Fruit fly (Drosophila melanogaster): ENCODE measurements around the gene CG3823.

dm6 chrX:6287842-6288241, 15.9 kb upstream of the CG3823 start, which contains the start of the genes Top3beta and wuho:
- TF ChIP-seq EcR (GFP tag; optimal IDR thresholded peaks at IDR 0.05): no peak
- no peak for TF ChIP-seq pan (optimal IDR thresholded peaks at IDR 0.05)
- no peak for TF ChIP-seq psq (optimal IDR thresholded peaks at IDR 0.05)
- no peak for TF ChIP-seq CG8478 (optimal IDR thresholded peaks at IDR 0.05)
- no peak for TF ChIP-seq Dll (optimal IDR thresholded peaks at IDR 0.05)
- no peak for TF ChIP-seq usp (GFP tag; optimal IDR thresholded peaks at IDR 0.05)

Measured in whole organism.